Worm (Caenorhabditis elegans) whole organism, mixed stage, embryonic: ENCODE results near the gene E02H9.6.
"Not testable (repeated sequence)": the region's sequence is repeated elsewhere in the genome, so short reads cannot be mapped to it uniquely, and the experiment has no call there.

ENCODE experiments used
- M03D4.4 ChIP-seq: sonication (generic microtip); optimal IDR thresholded peaks from 2 replicates; lab custom pipeline; 2017; ENCODE audit warnings: mild to moderate bottlenecking, missing genetic modification characterization, missing compliant biosample characterization
- bed-3 ChIP-seq: fragments of 200-800 bp; sonication (Bioruptor generic); optimal IDR thresholded peaks from 3 replicates; lab custom pipeline; 2018; ENCODE audit warnings: mild to moderate bottlenecking, missing genetic modification characterization, moderate library complexity, missing compliant biosample characterization
- blmp-1 ChIP-seq: fragments of 150-350 bp; optimal IDR thresholded peaks from 2 replicates; lab custom pipeline; 2014; ENCODE audit warnings: missing biosample characterization, missing genetic modification characterization
- ceh-43 ChIP-seq: fragments of 200-800 bp; sonication (Bioruptor generic); optimal IDR thresholded peaks from 2 replicates; lab custom pipeline; 2018; ENCODE audit warnings: mild to moderate bottlenecking, missing genetic modification characterization, moderate library complexity, missing compliant biosample characterization
- ceh-83 ChIP-seq: fragments of 200-800 bp; sonication (Bioruptor generic); optimal IDR thresholded peaks from 2 replicates; lab custom pipeline; 2018; ENCODE audit warnings: mild to moderate bottlenecking, missing genetic modification characterization, missing compliant biosample characterization
- ces-1 ChIP-seq: fragments of 150-350 bp; optimal IDR thresholded peaks from 2 replicates; lab custom pipeline; 2014; ENCODE audit warnings: missing biosample characterization, missing genetic modification reagents, missing genetic modification characterization
- cnd-1 ChIP-seq: fragments of 200-800 bp; sonication (Bioruptor generic); optimal IDR thresholded peaks from 2 replicates; lab custom pipeline; 2018; ENCODE audit warnings: mild to moderate bottlenecking, missing genetic modification characterization, missing compliant biosample characterization
- elt-1 ChIP-seq: sonication (generic microtip); optimal IDR thresholded peaks from 2 replicates; lab custom pipeline; 2017; ENCODE audit warnings: missing genetic modification characterization, mild to moderate bottlenecking, missing compliant biosample characterization, antibody characterized with exemption, moderate library complexity, borderline replicate concordance; ENCODE audit not compliant: insufficient read depth
- elt-3 ChIP-seq: fragments of 150-350 bp; optimal IDR thresholded peaks from 2 replicates; lab custom pipeline; 2014; ENCODE audit warnings: missing biosample characterization, missing genetic modification characterization
- ham-2 ChIP-seq: fragments of 200-800 bp; sonication (Bioruptor generic); optimal IDR thresholded peaks from 2 replicates; lab custom pipeline; 2018; ENCODE audit warnings: mild to moderate bottlenecking, missing genetic modification characterization, missing compliant biosample characterization
- hlh-1 ChIP-seq: fragments of 150-350 bp; optimal IDR thresholded peaks from 2 replicates; lab custom pipeline; 2014; ENCODE audit warnings: missing biosample characterization, missing genetic modification reagents, missing genetic modification characterization
- lin-13 ChIP-seq: fragments of 150-350 bp; optimal IDR thresholded peaks from 2 replicates; lab custom pipeline; 2014; ENCODE audit warnings: missing biosample characterization, missing genetic modification characterization
- lin-32 ChIP-seq: fragments of 200-800 bp; sonication (Bioruptor generic); optimal IDR thresholded peaks from 2 replicates; lab custom pipeline; 2018; ENCODE audit warnings: mild to moderate bottlenecking, missing genetic modification characterization, missing compliant biosample characterization
- lsy-2 ChIP-seq: fragments of 150-350 bp; optimal IDR thresholded peaks from 2 replicates; lab custom pipeline; 2014; ENCODE audit warnings: missing biosample characterization, missing genetic modification characterization
- mab-5 ChIP-seq: fragments of 150-350 bp; optimal IDR thresholded peaks from 2 replicates; lab custom pipeline; 2014; ENCODE audit warnings: missing biosample characterization, missing genetic modification characterization
- nhr-12 ChIP-seq: fragments of 150-350 bp; optimal IDR thresholded peaks from 2 replicates; lab custom pipeline; 2014; ENCODE audit warnings: missing biosample characterization, missing genetic modification characterization
- nhr-2 ChIP-seq: fragments of 150-350 bp; optimal IDR thresholded peaks from 2 replicates; lab custom pipeline; 2014; ENCODE audit warnings: missing biosample characterization, missing genetic modification characterization
- nhr-237 ChIP-seq: fragments of 150-350 bp; optimal IDR thresholded peaks from 2 replicates; lab custom pipeline; 2014; ENCODE audit warnings: missing biosample characterization, missing genetic modification characterization
- nhr-28 ChIP-seq: fragments of 150-350 bp; optimal IDR thresholded peaks from 2 replicates; lab custom pipeline; 2014; ENCODE audit warnings: missing biosample characterization, missing genetic modification characterization
- nhr-76 ChIP-seq: sonication (generic microtip); optimal IDR thresholded peaks from 2 replicates; lab custom pipeline; 2017; ENCODE audit warnings: missing biosample characterization, missing genetic modification characterization
- tbx-8 ChIP-seq: fragments of 200-800 bp; sonication (Bioruptor generic); optimal IDR thresholded peaks from 2 replicates; lab custom pipeline; 2018; ENCODE audit warnings: mild to moderate bottlenecking, missing genetic modification characterization, moderate library complexity, missing compliant biosample characterization
- unc-120 ChIP-seq: sonication (generic microtip); optimal IDR thresholded peaks from 2 replicates; lab custom pipeline; 2017; ENCODE audit warnings: missing genetic modification characterization, missing compliant biosample characterization; ENCODE audit not compliant: poor library complexity, severe bottlenecking
- unc-39 ChIP-seq: fragments of 150-350 bp; optimal IDR thresholded peaks from 2 replicates; lab custom pipeline; 2014; ENCODE audit warnings: missing biosample characterization, missing genetic modification characterization
- unc-62 ChIP-seq: fragments of 150-350 bp; optimal IDR thresholded peaks from 2 replicates; lab custom pipeline; 2014; ENCODE audit warnings: missing biosample characterization, missing genetic modification reagents, missing genetic modification characterization
- zip-8 ChIP-seq: fragments of 150-350 bp; optimal IDR thresholded peaks from 2 replicates; lab custom pipeline; 2014; ENCODE audit warnings: missing biosample characterization, missing genetic modification characterization
- ztf-11 ChIP-seq: fragments of 150-350 bp; optimal IDR thresholded peaks from 2 replicates; lab custom pipeline; 2014; ENCODE audit warnings: missing biosample characterization, missing genetic modification characterization

Gene E02H9.6

ce11 chrIII:2435805-2436204 is at the start of gene E02H9.6:
E02H9.6 (plus strand) TSS chrIII:2436105.
- TF ChIP-seq lin-32 (GFP tag; lab: Kevin White, UChicago); nhr-28; unc-62 (GFP tag; lab: Kevin White, UChicago): not testable (repeated sequence)

- no peak for TF ChIP-seq ces-1 (GFP tag; lab: Kevin White, UChicago)
- TF ChIP-seq tbx-8 (GFP tag; lab: Kevin White, UChicago) = no peak
- no peak for TF ChIP-seq nhr-2 (tag; lab: Kevin White, UChicago)
- no peak for TF ChIP-seq ceh-83 (GFP tag; lab: Kevin White, UChicago)
- no peak for TF ChIP-seq zip-8 (tag; lab: Kevin White, UChicago)
- no peak for TF ChIP-seq nhr-12
- TF ChIP-seq unc-39 = no peak
- no peak for TF ChIP-seq unc-120
- no peak for TF ChIP-seq mab-5 (tag; lab: Kevin White, UChicago)
- no peak for TF ChIP-seq lin-13 (tag; lab: Kevin White, UChicago)
- TF ChIP-seq, all 35 proteins: peak for 0
Measured at ce11 chrIII:2386483-2386882, 49.4 kb upstream of the E02H9.6 start, which contains the start of gene H14E04.3. H14E04.3 (minus strand) TSS chrIII:2386583.

ce11 chrIII:2391704-2392103 is 44.2 kb upstream of the E02H9.6 start:
- TF ChIP-seq ces-1 (GFP tag; lab: Kevin White, UChicago) (peak; percentile 76), lin-13 (tag; lab: Kevin White, UChicago) (no peak), elt-3 (no peak)

ce11 chrIII:2393666-2394154 is 42.2 kb upstream of the E02H9.6 start:
- TF ChIP-seq lin-13 (tag; lab: Kevin White, UChicago) (peak; percentile 9), elt-1 (tag; lab: Kevin White, UChicago) (no peak), lsy-2 (tag; lab: Kevin White, UChicago) (peak; percentile 53)

- TF ChIP-seq mab-5 (tag; lab: Kevin White, UChicago) (peak; percentile 11), ham-2 (GFP tag; lab: Kevin White, UChicago) (peak; percentile 40), ztf-11 (tag; lab: Kevin White, UChicago) (no peak), ces-1 (GFP tag; lab: Kevin White, UChicago) (peak; percentile 77), cnd-1 (tag; lab: Kevin White, UChicago) (no peak), tbx-8 (GFP tag; lab: Kevin White, UChicago) (no peak), bed-3 (GFP tag; lab: Kevin White, UChicago) (no peak), nhr-237 (tag; lab: Kevin White, UChicago) (peak; percentile 20), lin-13 (tag; lab: Kevin White, UChicago) (peak; percentile 30), lsy-2 (tag; lab: Kevin White, UChicago) (peak; percentile 51), unc-120 (peak; percentile 38), blmp-1 (tag; lab: Kevin White, UChicago) (peak; percentile 94)
- TF ChIP-seq, all 35 proteins: peak for 8
Measured at ce11 chrIII:2401126-2402123, 34.5 kb upstream of the E02H9.6 start, which contains the start of the genes cic-1 and strm-1. cic-1 (minus strand) TSS chrIII:2401221. strm-1 (plus strand) TSS chrIII:2402070.

- TF ChIP-seq M03D4.4 (tag; lab: Kevin White, UChicago) = no peak
- TF ChIP-seq hlh-1 (tag; lab: Kevin White, UChicago) = no peak
- TF ChIP-seq ceh-43 (GFP tag; lab: Kevin White, UChicago) = no peak
- TF ChIP-seq nhr-76 (tag; lab: Kevin White, UChicago) = no peak
Measured at ce11 chrIII:2410925-2411450, 24.9 kb upstream of the E02H9.6 start, which contains the start of gene mrpl-30. mrpl-30 (minus strand) TSS chrIII:2410975.
